Fruit fly (Drosophila melanogaster) whole organism, embryonic: ENCODE measurements around the gene Calr.

ENCODE experiments used
- Ada2b ChIP-seq: fragments of 200-800 bp; sonication (Bioruptor generic); IDR thresholded peaks from 2 replicates; pipeline ENCODE4 v1.3.6; 2022; ENCODE audit warnings: missing biosample characterization, missing genetic modification characterization
- Aef1 ChIP-seq: fragments of 200-800 bp; sonication (Bioruptor generic); IDR thresholded peaks from 3 replicates; pipeline ENCODE4 v1.3.6; 2022; ENCODE audit warnings: missing biosample characterization, missing genetic modification characterization
- CG10209 ChIP-seq: fragments of 200-800 bp; sonication (Bioruptor generic); optimal IDR thresholded peaks from 3 replicates; lab custom pipeline; 2017; ENCODE audit warnings: missing biosample characterization, mild to moderate bottlenecking, missing genetic modification characterization, missing genetic modification reagents
- CG10543 ChIP-seq: fragments of 200-800 bp; sonication (Bioruptor generic); optimal IDR thresholded peaks from 3 replicates; lab custom pipeline; 2017; ENCODE audit warnings: missing biosample characterization, mild to moderate bottlenecking, missing genetic modification characterization, moderate library complexity
- CG10959 ChIP-seq: fragments of 200-800 bp; sonication (Bioruptor generic); IDR thresholded peaks from 2 replicates; pipeline ENCODE4 v1.3.6; 2022; ENCODE audit warnings: missing biosample characterization, missing genetic modification characterization
- CG11085 ChIP-seq: fragments of 200-800 bp; sonication (Bioruptor generic); IDR thresholded peaks from 2 replicates; pipeline ENCODE4 v1.3.6; 2022; ENCODE audit warnings: missing biosample characterization, missing genetic modification characterization
- CG11504 ChIP-seq: fragments of 200-800 bp; sonication (Bioruptor generic); optimal IDR thresholded peaks from 3 replicates; lab custom pipeline; 2019; ENCODE audit warnings: missing biosample characterization, mild to moderate bottlenecking, missing genetic modification characterization, moderate library complexity
- CG12155 ChIP-seq: fragments of 200-800 bp; sonication (Bioruptor generic); optimal IDR thresholded peaks from 3 replicates; lab custom pipeline; 2016; ENCODE audit warnings: missing biosample characterization, missing genetic modification characterization
- CG12659 ChIP-seq: fragments of 200-800 bp; sonication (Bioruptor generic); optimal IDR thresholded peaks from 3 replicates; lab custom pipeline; 2017; ENCODE audit warnings: mild to moderate bottlenecking, missing biosample characterization, missing genetic modification reagents, missing genetic modification characterization
- CG13287 ChIP-seq: fragments of 200-800 bp; sonication (Bioruptor generic); IDR thresholded peaks from 2 replicates; pipeline ENCODE4 v1.3.6; 2022; ENCODE audit warnings: missing biosample characterization, missing genetic modification characterization; ENCODE audit not compliant: partially characterized antibody
- CG14050 ChIP-seq: fragments of 200-800 bp; sonication (Bioruptor generic); IDR thresholded peaks from 3 replicates; pipeline ENCODE4 v1.3.6; 2022; ENCODE audit warnings: missing biosample characterization, missing genetic modification characterization
- CG32772 ChIP-seq: fragments of 200-800 bp; sonication (Bioruptor generic); IDR thresholded peaks from 2 replicates; pipeline ENCODE4 v1.3.6; 2022; ENCODE audit warnings: missing biosample characterization, missing genetic modification characterization
- CG3281 ChIP-seq: fragments of 200-800 bp; sonication (Bioruptor generic); optimal IDR thresholded peaks from 3 replicates; lab custom pipeline; 2017; ENCODE audit warnings: missing biosample characterization, mild to moderate bottlenecking, missing genetic modification characterization
- CG4730 ChIP-seq: fragments of 200-800 bp; sonication (Bioruptor generic); IDR thresholded peaks from 2 replicates; pipeline ENCODE4 v1.3.6; 2022; ENCODE audit warnings: missing biosample characterization, missing genetic modification characterization
- CG6654 ChIP-seq: fragments of 200-800 bp; sonication (Bioruptor generic); optimal IDR thresholded peaks from 2 replicates; lab custom pipeline; 2017; ENCODE audit warnings: missing biosample characterization, mild to moderate bottlenecking, missing genetic modification characterization
- CG6813 ChIP-seq: fragments of 200-800 bp; sonication (Bioruptor generic); optimal IDR thresholded peaks from 2 replicates; lab custom pipeline; 2017; ENCODE audit warnings: missing biosample characterization, missing genetic modification characterization, mild to moderate bottlenecking, moderate library complexity, missing genetic modification reagents
- CG8944 ChIP-seq: fragments of 200-800 bp; sonication (Bioruptor generic); optimal IDR thresholded peaks from 3 replicates; lab custom pipeline; 2016; ENCODE audit warnings: missing biosample characterization, missing genetic modification characterization
- CG9437 ChIP-seq: fragments of 200-800 bp; sonication (Bioruptor generic); optimal IDR thresholded peaks from 2 replicates; lab custom pipeline; 2018; ENCODE audit warnings: missing biosample characterization, mild to moderate bottlenecking, missing genetic modification characterization
- CG9932 ChIP-seq: fragments of 200-800 bp; sonication (Bioruptor generic); IDR thresholded peaks from 2 replicates; pipeline ENCODE4 v1.3.6; 2022; ENCODE audit warnings: missing biosample characterization, missing genetic modification characterization
- Dref ChIP-seq: fragments of 200-800 bp; sonication (Bioruptor generic); IDR thresholded peaks from 2 replicates; pipeline ENCODE4 v1.3.6; 2022; ENCODE audit warnings: missing biosample characterization, missing genetic modification characterization
- Drgx ChIP-seq: fragments of 200-800 bp; sonication (Bioruptor generic); IDR thresholded peaks from 2 replicates; pipeline ENCODE4 v1.3.6; 2022; ENCODE audit warnings: missing biosample characterization, missing genetic modification characterization
- E2f1 ChIP-seq: fragments of 200-800 bp; sonication (Bioruptor generic); IDR thresholded peaks from 2 replicates; pipeline ENCODE4 v1.3.6; 2022; ENCODE audit warnings: missing biosample characterization, missing genetic modification characterization
- Fer3 ChIP-seq: fragments of 200-800 bp; sonication (Bioruptor generic); optimal IDR thresholded peaks from 2 replicates; lab custom pipeline; 2018; ENCODE audit warnings: missing biosample characterization, mild to moderate bottlenecking, missing genetic modification characterization, moderate library complexity
- HLH54F ChIP-seq: fragments of 200-800 bp; sonication (Bioruptor generic); optimal IDR thresholded peaks from 3 replicates; lab custom pipeline; 2016; ENCODE audit warnings: missing biosample characterization, missing genetic modification characterization
- HmgZ ChIP-seq: fragments of 200-800 bp; sonication (Bioruptor generic); optimal IDR thresholded peaks from 2 replicates; lab custom pipeline; 2018; ENCODE audit warnings: missing biosample characterization, mild to moderate bottlenecking, missing genetic modification characterization
- Hr3 ChIP-seq: fragments of 200-800 bp; sonication (Bioruptor generic); optimal IDR thresholded peaks from 3 replicates; lab custom pipeline; 2016; ENCODE audit warnings: missing biosample characterization, missing genetic modification characterization
- Hsf ChIP-seq: fragments of 200-800 bp; sonication (Bioruptor generic); optimal IDR thresholded peaks from 3 replicates; lab custom pipeline; 2016; ENCODE audit warnings: missing biosample characterization, missing genetic modification characterization
- NC2β ChIP-seq: fragments of 200-800 bp; sonication (Bioruptor generic); optimal IDR thresholded peaks from 2 replicates; lab custom pipeline; 2016; ENCODE audit warnings: missing biosample characterization, missing genetic modification characterization
- Side ChIP-seq: fragments of 200-800 bp; sonication (Bioruptor generic); optimal IDR thresholded peaks from 2 replicates; lab custom pipeline; 2016; ENCODE audit warnings: missing biosample characterization, missing genetic modification characterization
- TFAM ChIP-seq: fragments of 200-800 bp; sonication (Bioruptor generic); optimal IDR thresholded peaks from 2 replicates; lab custom pipeline; 2017; ENCODE audit warnings: missing biosample characterization, missing genetic modification characterization, inconsistent platforms
- ap ChIP-seq: fragments of 200-800 bp; sonication (Bioruptor generic); IDR thresholded peaks from 2 replicates; pipeline ENCODE4 v1.3.6; 2022; ENCODE audit warnings: missing biosample characterization, missing genetic modification characterization
- chif ChIP-seq, 2 experiments: fragments of 200-800 bp; sonication (Bioruptor generic); optimal IDR thresholded peaks; 3 replicates each; lab custom pipeline; 2016; ENCODE audit warnings: missing biosample characterization in 2 of 2, missing genetic modification characterization in 2 of 2
- chn ChIP-seq: fragments of 200-800 bp; sonication (Bioruptor generic); optimal IDR thresholded peaks from 2 replicates; lab custom pipeline; 2016; ENCODE audit warnings: missing biosample characterization, missing genetic modification characterization
- ci ChIP-seq: fragments of 200-800 bp; sonication (Bioruptor generic); IDR thresholded peaks from 3 replicates; pipeline ENCODE4 v1.3.6; 2022; ENCODE audit warnings: missing biosample characterization, missing genetic modification characterization
- crc ChIP-seq: fragments of 200-800 bp; sonication (Bioruptor generic); optimal IDR thresholded peaks from 2 replicates; lab custom pipeline; 2016; ENCODE audit warnings: missing biosample characterization, missing genetic modification characterization
- crp ChIP-seq, 2 experiments: fragments of 200-800 bp; sonication (Bioruptor generic); optimal IDR thresholded peaks; 2 replicates in 1 of 2; 3 replicates in 1 of 2; lab custom pipeline; 2017; ENCODE audit warnings: missing biosample characterization in 2 of 2, missing genetic modification characterization in 2 of 2, mild to moderate bottlenecking in 1 of 2, moderate library complexity in 1 of 2
- dati ChIP-seq: fragments of 200-800 bp; sonication (Bioruptor generic); IDR thresholded peaks from 2 replicates; pipeline ENCODE4 v1.3.6; 2022; ENCODE audit warnings: missing biosample characterization, missing genetic modification characterization
- dysf ChIP-seq: fragments of 200-800 bp; sonication (Bioruptor generic); IDR thresholded peaks from 3 replicates; pipeline ENCODE4 v1.3.6; 2022; ENCODE audit warnings: missing biosample characterization, missing genetic modification characterization
- grn ChIP-seq: fragments of 200-800 bp; sonication (Bioruptor generic); optimal IDR thresholded peaks from 3 replicates; lab custom pipeline; 2017; ENCODE audit warnings: missing biosample characterization, missing genetic modification characterization
- nerfin-1 ChIP-seq: fragments of 200-800 bp; sonication (Bioruptor generic); optimal IDR thresholded peaks from 3 replicates; lab custom pipeline; 2019; ENCODE audit warnings: missing biosample characterization, mild to moderate bottlenecking, missing genetic modification characterization, moderate library complexity
- nmo ChIP-seq: fragments of 200-800 bp; sonication (Bioruptor generic); optimal IDR thresholded peaks from 2 replicates; lab custom pipeline; 2018; ENCODE audit warnings: missing biosample characterization, mild to moderate bottlenecking, missing genetic modification characterization, moderate library complexity
- p53 ChIP-seq: fragments of 200-800 bp; sonication (Bioruptor generic); optimal IDR thresholded peaks from 2 replicates; lab custom pipeline; 2016; ENCODE audit warnings: missing biosample characterization, missing genetic modification characterization
- phol ChIP-seq: fragments of 200-800 bp; sonication (Bioruptor generic); optimal IDR thresholded peaks from 3 replicates; lab custom pipeline; 2018; ENCODE audit warnings: missing biosample characterization, mild to moderate bottlenecking, missing genetic modification characterization, moderate library complexity
- pnt ChIP-seq: fragments of 200-800 bp; sonication (Bioruptor generic); optimal IDR thresholded peaks from 3 replicates; lab custom pipeline; 2016; ENCODE audit warnings: missing biosample characterization, missing genetic modification characterization
- ro ChIP-seq: fragments of 200-800 bp; sonication (Bioruptor generic); IDR thresholded peaks from 2 replicates; pipeline ENCODE4 v1.3.6; 2022; ENCODE audit warnings: missing biosample characterization, missing genetic modification characterization
- row ChIP-seq: fragments of 200-800 bp; sonication (Bioruptor generic); IDR thresholded peaks from 3 replicates; pipeline ENCODE4 v1.3.6; 2022; ENCODE audit warnings: missing biosample characterization, missing genetic modification characterization
- ssp ChIP-seq: fragments of 200-800 bp; sonication (Bioruptor generic); IDR thresholded peaks from 2 replicates; pipeline ENCODE4 v1.3.6; 2022; ENCODE audit warnings: missing biosample characterization, missing genetic modification characterization
- tap ChIP-seq: fragments of 200-800 bp; optimal IDR thresholded peaks from 3 replicates; lab custom pipeline; 2019; ENCODE audit warnings: missing biosample characterization, mild to moderate bottlenecking, missing genetic modification characterization, moderate library complexity
- tgo ChIP-seq: fragments of 200-800 bp; sonication (Bioruptor generic); IDR thresholded peaks from 3 replicates; pipeline ENCODE4 v1.3.6; 2022; ENCODE audit warnings: missing biosample characterization, missing genetic modification characterization
- unc-4 ChIP-seq: fragments of 200-800 bp; sonication (Bioruptor generic); IDR thresholded peaks from 2 replicates; pipeline ENCODE4 v1.3.6; 2022; ENCODE audit warnings: missing biosample characterization, missing genetic modification characterization; ENCODE audit not compliant: partially characterized antibody
- vvl ChIP-seq: fragments of 200-800 bp; sonication (Bioruptor generic); IDR thresholded peaks from 2 replicates; pipeline ENCODE4 v1.3.6; 2022; ENCODE audit warnings: missing biosample characterization, missing genetic modification characterization

Calr gene

dm6 chr3R:9677734-9678341 lies 47.2 kb upstream of the Calr start, which contains the start of gene p23 (continued):
- no peak for TF ChIP-seq HLH54F
- TF ChIP-seq CG10959 (GFP tag; lab: Robert Waterston, UW): no peak
- peak; percentile 84 for TF ChIP-seq nerfin-1 (tag; lab: Kevin White, UChicago)
- peak; percentile 9 for TF ChIP-seq Hsf (GFP tag; lab: Kevin White, UChicago)
- no peak for TF ChIP-seq CG10209 (GFP tag; lab: Kevin White, UChicago)
- no peak for TF ChIP-seq chif (GFP tag; optimal IDR thresholded peaks at IDR 0.05; lab: Kevin White, UChicago)
- TF ChIP-seq TFAM (GFP tag; lab: Kevin White, UChicago): no peak
- peak; percentile 69 for TF ChIP-seq p53 (GFP tag; lab: Kevin White, UChicago)
- TF ChIP-seq CG12155 (GFP tag; lab: Kevin White, UChicago): peak; percentile 11
- TF ChIP-seq row (GFP tag; lab: Robert Waterston, UW): peak; percentile 32; the same call in 1 of the 3 replicates
- no peak for TF ChIP-seq dysf
- peak; percentile 66 for TF ChIP-seq CG12659 (GFP tag; lab: Kevin White, UChicago)
- TF ChIP-seq crp (GFP tag; optimal IDR thresholded peaks at IDR 0.05; lab: Kevin White, UChicago): peak in 1 of 2 experiments; percentile 11
- no peak for TF ChIP-seq grn (GFP tag; lab: Kevin White, UChicago)
- TF ChIP-seq CG14050 (GFP tag; lab: Robert Waterston, UW): no peak
- TF ChIP-seq HmgZ (tag; lab: Kevin White, UChicago): peak; percentile 86
- TF ChIP-seq Side (GFP tag; lab: Kevin White, UChicago): peak; percentile 8
- no peak for TF ChIP-seq Hr3
- TF ChIP-seq CG4730 (GFP tag; lab: Robert Waterston, UW): no peak
- no peak for TF ChIP-seq CG32772 (GFP tag; lab: Robert Waterston, UW)
- peak; percentile 59 for TF ChIP-seq vvl (GFP tag; lab: Robert Waterston, UW)
- peak; percentile 15 for TF ChIP-seq CG10543 (GFP tag; lab: Kevin White, UChicago)
- TF ChIP-seq crc: no peak
- TF ChIP-seq pnt (GFP tag; lab: Kevin White, UChicago): no peak
- no peak for TF ChIP-seq chn
- no peak; the same call in 1 of the 2 replicates for TF ChIP-seq CG9932 (GFP tag; lab: Robert Waterston, UW)
- TF ChIP-seq CG6813: no peak
- no peak for TF ChIP-seq ro (GFP tag; lab: Robert Waterston, UW)
- no peak for TF ChIP-seq Drgx (GFP tag; lab: Robert Waterston, UW)
- TF ChIP-seq tap (tag; lab: Kevin White, UChicago): no peak
- no peak for TF ChIP-seq tgo
- peak; percentile 49 for TF ChIP-seq nmo (GFP tag; lab: Kevin White, UChicago)
- TF ChIP-seq Dref: peak; percentile 44
- TF ChIP-seq CG3281 (GFP tag; lab: Kevin White, UChicago): no peak
- TF ChIP-seq CG13287 (GFP tag; lab: Robert Waterston, UW): peak; percentile 55; the same call in 1 of the 2 replicates
- 0 out of 2 replicates have a peak, but pooled peaks have one; percentile 27 for TF ChIP-seq unc-4 (GFP tag; lab: Robert Waterston, UW)
- no peak for TF ChIP-seq E2f1 (GFP tag; lab: Robert Waterston, UW)
- TF ChIP-seq ap: no peak
- TF ChIP-seq CG6654 (GFP tag; lab: Kevin White, UChicago): no peak
- TF ChIP-seq CG11504 (tag; lab: Kevin White, UChicago): no peak
- TF ChIP-seq Ada2b: no peak
- TF ChIP-seq ssp (GFP tag; lab: Robert Waterston, UW): no peak
- TF ChIP-seq phol (tag; lab: Kevin White, UChicago): peak; percentile 19
- TF ChIP-seq ci (GFP tag; lab: Robert Waterston, UW): 0 out of 3 replicates have a peak, but pooled peaks have one; percentile 12
- no peak for TF ChIP-seq Fer3 (tag; lab: Kevin White, UChicago)
- TF ChIP-seq NC2β (GFP tag; lab: Kevin White, UChicago): no peak
- TF ChIP-seq CG9437 (GFP tag; lab: Kevin White, UChicago): peak; percentile 58
- no peak for TF ChIP-seq CG11085
- no peak for TF ChIP-seq CG8944
- no peak for TF ChIP-seq Aef1
- TF ChIP-seq dati (GFP tag; lab: Robert Waterston, UW): no peak
